Fruit fly (Drosophila melanogaster) whole organism, embryonic: ENCODE measurements around the gene asun.

ENCODE experiments used
- Aef1 ChIP-seq: fragments of 200-800 bp; sonication (Bioruptor generic); IDR thresholded peaks from 3 replicates; pipeline ENCODE4 v1.3.6; 2022; ENCODE audit warnings: missing biosample characterization, missing genetic modification characterization
- Bdp1 ChIP-seq: fragments of 200-800 bp; sonication (Bioruptor generic); optimal IDR thresholded peaks from 3 replicates; lab custom pipeline; 2016; ENCODE audit warnings: missing biosample characterization, missing genetic modification characterization
- CG10959 ChIP-seq: fragments of 200-800 bp; sonication (Bioruptor generic); IDR thresholded peaks from 2 replicates; pipeline ENCODE4 v1.3.6; 2022; ENCODE audit warnings: missing biosample characterization, missing genetic modification characterization
- CG11723 ChIP-seq: fragments of 200-800 bp; sonication (Bioruptor generic); optimal IDR thresholded peaks from 2 replicates; lab custom pipeline; 2017; ENCODE audit warnings: missing biosample characterization, mild to moderate bottlenecking, missing genetic modification characterization
- CG12071 ChIP-seq: fragments of 200-800 bp; sonication (Bioruptor generic); optimal IDR thresholded peaks from 3 replicates; lab custom pipeline; 2018; ENCODE audit warnings: missing biosample characterization, mild to moderate bottlenecking, missing genetic modification characterization
- CG12155 ChIP-seq: fragments of 200-800 bp; sonication (Bioruptor generic); optimal IDR thresholded peaks from 3 replicates; lab custom pipeline; 2016; ENCODE audit warnings: missing biosample characterization, missing genetic modification characterization
- CG13287 ChIP-seq: fragments of 200-800 bp; sonication (Bioruptor generic); IDR thresholded peaks from 2 replicates; pipeline ENCODE4 v1.3.6; 2022; ENCODE audit warnings: missing biosample characterization, missing genetic modification characterization; ENCODE audit not compliant: partially characterized antibody
- CG14710 ChIP-seq: fragments of 200-800 bp; sonication (Bioruptor generic); optimal IDR thresholded peaks from 3 replicates; lab custom pipeline; 2019; ENCODE audit warnings: missing biosample characterization, mild to moderate bottlenecking, missing genetic modification characterization, moderate library complexity
- CG15073 ChIP-seq: fragments of 200-800 bp; sonication (Bioruptor generic); optimal IDR thresholded peaks from 2 replicates; lab custom pipeline; 2016; ENCODE audit warnings: missing biosample characterization, missing genetic modification characterization
- CG15479 ChIP-seq: fragments of 200-800 bp; sonication (Bioruptor generic); optimal IDR thresholded peaks from 3 replicates; lab custom pipeline; 2019; ENCODE audit warnings: missing biosample characterization, mild to moderate bottlenecking, missing genetic modification characterization, moderate library complexity
- CG17612 ChIP-seq: fragments of 200-800 bp; sonication (Bioruptor generic); IDR thresholded peaks from 2 replicates; pipeline ENCODE4 v1.3.6; 2022; ENCODE audit warnings: missing biosample characterization, missing genetic modification characterization
- CG30403 ChIP-seq: fragments of 200-800 bp; sonication (Bioruptor generic); optimal IDR thresholded peaks from 3 replicates; lab custom pipeline; 2016; ENCODE audit warnings: missing biosample characterization, missing genetic modification characterization
- CG3281 ChIP-seq: fragments of 200-800 bp; sonication (Bioruptor generic); optimal IDR thresholded peaks from 3 replicates; lab custom pipeline; 2017; ENCODE audit warnings: missing biosample characterization, mild to moderate bottlenecking, missing genetic modification characterization
- CG4282 ChIP-seq: fragments of 200-800 bp; sonication (Bioruptor generic); optimal IDR thresholded peaks from 2 replicates; lab custom pipeline; 2016; ENCODE audit warnings: missing biosample characterization, missing genetic modification characterization
- CG6854 ChIP-seq: fragments of 200-800 bp; sonication (Bioruptor generic); optimal IDR thresholded peaks from 3 replicates; lab custom pipeline; 2017; ENCODE audit warnings: missing biosample characterization, mild to moderate bottlenecking, missing genetic modification characterization
- CG8089 ChIP-seq: fragments of 200-800 bp; sonication (Bioruptor generic); optimal IDR thresholded peaks from 3 replicates; lab custom pipeline; 2016; ENCODE audit warnings: missing biosample characterization, missing genetic modification characterization
- CG8388 ChIP-seq: fragments of 200-800 bp; sonication (Bioruptor generic); optimal IDR thresholded peaks from 2 replicates; lab custom pipeline; 2019; ENCODE audit warnings: missing biosample characterization, mild to moderate bottlenecking, missing genetic modification characterization, moderate library complexity
- CG9727 ChIP-seq: fragments of 200-800 bp; sonication (Bioruptor generic); optimal IDR thresholded peaks from 3 replicates; lab custom pipeline; 2017; ENCODE audit warnings: missing biosample characterization, mild to moderate bottlenecking, missing genetic modification characterization
- Camta ChIP-seq: fragments of 200-800 bp; sonication (Bioruptor generic); optimal IDR thresholded peaks from 2 replicates; lab custom pipeline; 2016; ENCODE audit warnings: missing biosample characterization, missing genetic modification characterization
- Dbx ChIP-seq: fragments of 200-800 bp; sonication (Bioruptor generic); IDR thresholded peaks from 3 replicates; pipeline ENCODE4 v1.3.6; 2022; ENCODE audit warnings: missing biosample characterization, missing genetic modification characterization
- E2f1 ChIP-seq: fragments of 200-800 bp; sonication (Bioruptor generic); IDR thresholded peaks from 2 replicates; pipeline ENCODE4 v1.3.6; 2022; ENCODE audit warnings: missing biosample characterization, missing genetic modification characterization
- Hr3 ChIP-seq: fragments of 200-800 bp; sonication (Bioruptor generic); optimal IDR thresholded peaks from 3 replicates; lab custom pipeline; 2016; ENCODE audit warnings: missing biosample characterization, missing genetic modification characterization
- MTF-1 ChIP-seq: fragments of 200-800 bp; sonication (Bioruptor generic); optimal IDR thresholded peaks from 2 replicates; lab custom pipeline; 2018; ENCODE audit warnings: missing biosample characterization, mild to moderate bottlenecking, missing genetic modification characterization, borderline replicate concordance
- Max ChIP-seq: fragments of 200-800 bp; sonication (Bioruptor generic); optimal IDR thresholded peaks from 2 replicates; lab custom pipeline; 2016; ENCODE audit warnings: missing biosample characterization, mild to moderate bottlenecking, missing genetic modification characterization
- Myb ChIP-seq: fragments of 200-800 bp; sonication (Bioruptor generic); optimal IDR thresholded peaks from 2 replicates; lab custom pipeline; 2016; ENCODE audit warnings: missing biosample characterization, missing genetic modification characterization
- NK7.1 ChIP-seq: fragments of 200-800 bp; sonication (Bioruptor generic); optimal IDR thresholded peaks from 3 replicates; lab custom pipeline; 2016; ENCODE audit warnings: missing biosample characterization, missing genetic modification characterization
- NfI ChIP-seq: fragments of 200-800 bp; sonication (Bioruptor generic); optimal IDR thresholded peaks from 3 replicates; lab custom pipeline; 2018; ENCODE audit warnings: missing biosample characterization, mild to moderate bottlenecking, missing genetic modification characterization, moderate library complexity
- Poxn ChIP-seq: fragments of 200-800 bp; sonication (Bioruptor generic); IDR thresholded peaks from 2 replicates; pipeline ENCODE4 v1.3.6; 2022; ENCODE audit warnings: missing biosample characterization, missing genetic modification characterization
- Sry-δ ChIP-seq: fragments of 200-800 bp; sonication (Bioruptor generic); optimal IDR thresholded peaks from 2 replicates; lab custom pipeline; 2016; ENCODE audit warnings: missing biosample characterization, missing genetic modification characterization
- Stat92E ChIP-seq, 3 experiments: fragments of >200 bp in 2 of 3; fragments of 200-800 bp in 1 of 3; sonication (Bioruptor generic) in 1 of 3; optimal IDR thresholded peaks; 2 replicates each; lab custom pipeline; 2017 to 2019; ENCODE audit warnings: missing biosample characterization in 3 of 3, missing genetic modification characterization in 3 of 3, mild to moderate bottlenecking in 1 of 3, moderate library complexity in 1 of 3
- Trl ChIP-seq, 3 experiments: fragments of >200 bp in 2 of 3; fragments of 200-800 bp in 1 of 3; sonication (Bioruptor generic) in 1 of 3; optimal IDR thresholded peaks; 2 replicates in 1 of 3; 3 replicates in 2 of 3; lab custom pipeline; 2016 to 2017; ENCODE audit warnings: missing biosample characterization in 1 of 3, missing genetic modification characterization in 1 of 3
- abd-A ChIP-seq: fragments of 200-800 bp; sonication (Bioruptor generic); optimal IDR thresholded peaks from 3 replicates; lab custom pipeline; 2019; ENCODE audit warnings: missing biosample characterization, mild to moderate bottlenecking, missing genetic modification characterization, moderate library complexity
- ato ChIP-seq: fragments of 200-800 bp; sonication (Bioruptor generic); IDR thresholded peaks from 2 replicates; pipeline ENCODE4 v1.3.6; 2022; ENCODE audit warnings: missing biosample characterization, missing genetic modification characterization; ENCODE audit not compliant: partially characterized antibody
- chm ChIP-seq: fragments of 200-800 bp; sonication (Bioruptor generic); IDR thresholded peaks from 2 replicates; pipeline ENCODE4 v1.3.6; 2022; ENCODE audit warnings: missing biosample characterization, missing genetic modification characterization
- croc ChIP-seq: fragments of 200-800 bp; sonication (Bioruptor generic); conservative IDR thresholded peaks from 3 replicates; pipeline ENCODE4 v1.3.6; 2022; ENCODE audit warnings: missing biosample characterization, missing genetic modification characterization
- da ChIP-seq: fragments of 200-800 bp; sonication (Bioruptor generic); optimal IDR thresholded peaks from 2 replicates; lab custom pipeline; 2016; ENCODE audit warnings: missing biosample characterization, missing genetic modification characterization
- disco-r ChIP-seq: fragments of 200-800 bp; sonication (Bioruptor generic); optimal IDR thresholded peaks from 2 replicates; lab custom pipeline; 2016; ENCODE audit warnings: missing biosample characterization, missing genetic modification characterization
- dysf ChIP-seq: fragments of 200-800 bp; sonication (Bioruptor generic); IDR thresholded peaks from 3 replicates; pipeline ENCODE4 v1.3.6; 2022; ENCODE audit warnings: missing biosample characterization, missing genetic modification characterization
- gsb-n ChIP-seq: fragments of 200-800 bp; sonication (Bioruptor generic); optimal IDR thresholded peaks from 3 replicates; lab custom pipeline; 2018; ENCODE audit warnings: missing biosample characterization, mild to moderate bottlenecking, missing genetic modification characterization
- ind ChIP-seq: fragments of 200-800 bp; sonication (Bioruptor generic); optimal IDR thresholded peaks from 3 replicates; lab custom pipeline; 2016; ENCODE audit warnings: missing biosample characterization, missing genetic modification characterization
- kah ChIP-seq: fragments of 200-800 bp; sonication (Bioruptor generic); optimal IDR thresholded peaks from 2 replicates; lab custom pipeline; 2018; ENCODE audit warnings: missing biosample characterization, mild to moderate bottlenecking, missing genetic modification characterization
- maf-S ChIP-seq: fragments of 200-800 bp; sonication (Bioruptor generic); optimal IDR thresholded peaks from 2 replicates; lab custom pipeline; 2016; ENCODE audit warnings: missing biosample characterization, missing genetic modification characterization
- schlank ChIP-seq: fragments of 200-800 bp; sonication (Bioruptor generic); optimal IDR thresholded peaks from 2 replicates; lab custom pipeline; 2018; ENCODE audit warnings: missing biosample characterization, mild to moderate bottlenecking, missing genetic modification characterization
- shn ChIP-seq: fragments of 200-800 bp; sonication (Bioruptor generic); optimal IDR thresholded peaks from 3 replicates; lab custom pipeline; 2016; ENCODE audit warnings: missing biosample characterization, missing genetic modification characterization
- slou ChIP-seq: fragments of 200-800 bp; sonication (Bioruptor generic); optimal IDR thresholded peaks from 3 replicates; lab custom pipeline; 2016; ENCODE audit warnings: missing biosample characterization, missing genetic modification characterization
- slp2 ChIP-seq: fragments of 200-800 bp; sonication (Bioruptor generic); optimal IDR thresholded peaks from 2 replicates; lab custom pipeline; 2016; ENCODE audit warnings: missing biosample characterization, missing genetic modification characterization
- so ChIP-seq: fragments of 200-800 bp; sonication (Bioruptor generic); IDR thresholded peaks from 3 replicates; pipeline ENCODE4 v1.3.6; 2022; ENCODE audit warnings: missing biosample characterization, missing genetic modification characterization
- trem ChIP-seq: fragments of 200-800 bp; optimal IDR thresholded peaks from 3 replicates; lab custom pipeline; 2019; ENCODE audit warnings: missing biosample characterization, mild to moderate bottlenecking, missing genetic modification characterization, moderate library complexity
- ttk ChIP-seq: fragments of 200-800 bp; sonication (Bioruptor generic); IDR thresholded peaks from 2 replicates; pipeline ENCODE4 v2.1.2; 2022; ENCODE audit warnings: missing biosample characterization, missing genetic modification characterization
- unc-4 ChIP-seq: fragments of 200-800 bp; sonication (Bioruptor generic); IDR thresholded peaks from 2 replicates; pipeline ENCODE4 v1.3.6; 2022; ENCODE audit warnings: missing biosample characterization, missing genetic modification characterization; ENCODE audit not compliant: partially characterized antibody
- yki ChIP-seq: fragments of >200 bp; optimal IDR thresholded peaks from 3 replicates; lab custom pipeline; 2018
- z ChIP-seq: fragments of 200-800 bp; sonication (Bioruptor generic); IDR thresholded peaks from 3 replicates; pipeline ENCODE4 v1.3.6; 2022; ENCODE audit warnings: missing biosample characterization, missing genetic modification characterization
- zfh2 ChIP-seq: fragments of 200-800 bp; sonication (Bioruptor generic); optimal IDR thresholded peaks from 2 replicates; lab custom pipeline; 2016; ENCODE audit warnings: missing biosample characterization, missing genetic modification characterization

The asun gene

DNA sequence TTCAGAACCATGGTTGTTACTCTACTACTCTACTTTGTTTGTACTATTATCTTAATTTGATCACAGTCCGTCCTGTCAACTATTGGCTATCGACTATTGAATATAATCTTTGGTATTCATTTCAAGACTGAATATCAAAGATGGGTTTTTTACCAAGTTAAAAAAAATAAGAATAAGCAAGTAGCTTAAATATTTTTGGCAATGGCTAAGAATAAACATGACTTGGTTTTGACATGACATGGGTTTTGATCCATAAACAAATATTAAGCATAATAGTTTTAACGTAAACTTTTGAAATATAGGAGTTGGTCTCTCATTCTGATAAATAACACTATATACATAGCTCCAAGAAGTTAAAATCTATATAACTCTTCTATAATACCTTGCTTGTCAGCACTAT, 22.2 kb upstream of the asun start (continued):
- TF ChIP-seq ato (GFP tag; lab: Robert Waterston, UW) (no peak), MTF-1 (GFP tag; lab: Kevin White, UChicago) (no peak), so (GFP tag; lab: Robert Waterston, UW) (no peak), CG15073 (GFP tag; lab: Kevin White, UChicago) (no peak), disco-r (GFP tag; lab: Kevin White, UChicago) (no peak), maf-S (no peak), Camta (GFP tag; lab: Kevin White, UChicago) (no peak), ttk (GFP tag; lab: Robert Waterston, UW) (no peak), E2f1 (GFP tag; lab: Robert Waterston, UW) (no peak), Sry-δ (GFP tag; lab: Kevin White, UChicago) (no peak), Max (GFP tag; lab: Kevin White, UChicago) (no peak), schlank (tag; lab: Kevin White, UChicago) (no peak), CG15479 (GFP tag; lab: Kevin White, UChicago) (no peak), da (no peak), CG17612 (no peak), CG13287 (GFP tag; lab: Robert Waterston, UW) (no peak), Hr3 (peak; percentile 24), slp2 (GFP tag; lab: Kevin White, UChicago) (no peak), dysf (GFP tag; lab: Robert Waterston, UW) (no peak), shn (GFP tag; lab: Kevin White, UChicago) (no peak), CG4282 (GFP tag; lab: Kevin White, UChicago) (no peak), abd-A (no peak), Dbx (no peak), unc-4 (no peak), Stat92E (GFP tag; optimal IDR thresholded peaks at IDR 0.05; lab: Kevin White, UChicago) (no peak), CG3281 (GFP tag; lab: Kevin White, UChicago) (peak; percentile 36), CG14710 (tag; lab: Kevin White, UChicago) (peak; percentile 16), slou (peak; percentile 16), Aef1 (GFP tag; lab: Robert Waterston, UW) (no peak), trem (tag; lab: Kevin White, UChicago) (no peak), Poxn (no peak), CG12071 (GFP tag; lab: Kevin White, UChicago) (no peak), Myb (no peak), CG10959 (no peak), CG11723 (peak; percentile 21), Trl (optimal IDR thresholded peaks at IDR 0.05; lab: Kevin White, UChicago) (no peak), Trl (GFP tag; optimal IDR thresholded peaks at IDR 0.05; lab: Kevin White, UChicago) (no peak), CG8089 (GFP tag; lab: Kevin White, UChicago) (no peak), CG12155 (no peak), zfh2 (GFP tag; lab: Kevin White, UChicago) (no peak), kah (no peak), CG6854 (no peak), chm (GFP tag; lab: Robert Waterston, UW) (no peak), Bdp1 (GFP tag; lab: Kevin White, UChicago) (no peak), croc (GFP tag; lab: Robert Waterston, UW) (no peak), ind (GFP tag; lab: Kevin White, UChicago) (no peak), NK7.1 (GFP tag; lab: Kevin White, UChicago) (no peak), z (no peak), yki (lab: Kevin White, UChicago) (no peak), CG30403 (peak; percentile 68), gsb-n (tag; lab: Kevin White, UChicago) (no peak), CG8388 (GFP tag; lab: Kevin White, UChicago) (no peak), CG9727 (GFP tag; lab: Kevin White, UChicago) (peak; percentile 51), NfI (GFP tag; lab: Kevin White, UChicago) (no peak)
